Fruit fly (Drosophila melanogaster): ENCODE data around the gene Prx1.

Gene Prx1

dm6 chr3L:15235289-15236080 is 27.8 kb downstream of the Prx1 start, which contains the start of gene Tollo:
TSS of gene Tollo (plus strand) at chr3L:15235619.
- peak; percentile 35 for TF ChIP-seq CG17801 (GFP tag; optimal IDR thresholded peaks at IDR 0.05; ENCODE audit: partially characterized antibody)

dm6 chr3L:15240729-15241128 is 33.1 kb downstream of the Prx1 start:
- TF ChIP-seq CG17801 (GFP tag; optimal IDR thresholded peaks at IDR 0.05; ENCODE audit: partially characterized antibody) = no peak

- no peak for TF ChIP-seq CG17801 (GFP tag; optimal IDR thresholded peaks at IDR 0.05; ENCODE audit: partially characterized antibody)
These were observed 35.8 kb downstream of the Prx1 start for dm6 chr3L:15243484-15243883.

- no peak for TF ChIP-seq CG17801 (GFP tag; optimal IDR thresholded peaks at IDR 0.05; ENCODE audit: partially characterized antibody)
These were observed 38.1 kb downstream of the Prx1 start for dm6 chr3L:15245698-15246097.

dm6 chr3L:15246353-15246752 is 38.7 kb downstream of the Prx1 start:
- TF ChIP-seq CG17801 (GFP tag; optimal IDR thresholded peaks at IDR 0.05; ENCODE audit: partially characterized antibody) = no peak

- TF ChIP-seq CG17801 (GFP tag; optimal IDR thresholded peaks at IDR 0.05; ENCODE audit: partially characterized antibody) = no peak
These were observed 39.8 kb downstream of the Prx1 start for dm6 chr3L:15247450-15247849.

dm6 chr3L:15248707-15249106 is 41.1 kb downstream of the Prx1 start:
- TF ChIP-seq CG17801 (GFP tag; optimal IDR thresholded peaks at IDR 0.05; ENCODE audit: partially characterized antibody) = no peak

- TF ChIP-seq CG17801 (GFP tag; optimal IDR thresholded peaks at IDR 0.05; ENCODE audit: partially characterized antibody) = no peak
These were observed 42.1 kb downstream of the Prx1 start for dm6 chr3L:15249729-15250128.

- TF ChIP-seq CG17801 (GFP tag; optimal IDR thresholded peaks at IDR 0.05; ENCODE audit: partially characterized antibody) = no peak
These were observed 44.2 kb downstream of the Prx1 start for dm6 chr3L:15251759-15252322.

- no peak for TF ChIP-seq CG17801 (GFP tag; optimal IDR thresholded peaks at IDR 0.05; ENCODE audit: partially characterized antibody)
These were observed 44.9 kb downstream of the Prx1 start for dm6 chr3L:15252562-15252961.

- no peak for TF ChIP-seq CG17801 (GFP tag; optimal IDR thresholded peaks at IDR 0.05; ENCODE audit: partially characterized antibody)
These were observed 46.0 kb downstream of the Prx1 start for dm6 chr3L:15253606-15254054.

dm6 chr3L:15254118-15254517 is 46.5 kb downstream of the Prx1 start:
- no peak for TF ChIP-seq CG17801 (GFP tag; optimal IDR thresholded peaks at IDR 0.05; ENCODE audit: partially characterized antibody)

- TF ChIP-seq CG17801 (GFP tag; optimal IDR thresholded peaks at IDR 0.05; ENCODE audit: partially characterized antibody) = no peak
These were observed 49.5 kb downstream of the Prx1 start for dm6 chr3L:15257154-15257553.
